Worm (Caenorhabditis elegans) whole organism, L4 larva: ENCODE results near the gene smc-4.

Experiments used
- F49E8.2 ChIP-seq: sonication (generic microtip); optimal IDR thresholded peaks from 2 replicates; lab custom pipeline; 2016; ENCODE audit warnings: missing compliant biosample characterization, mild to moderate bottlenecking, missing genetic modification characterization, borderline replicate concordance
- Y48G9A.11 ChIP-seq: fragments of 200-800 bp; sonication (Bioruptor generic); IDR thresholded peaks from 2 replicates; pipeline ENCODE4 v1.3.6; 2022; ENCODE audit warnings: missing genetic modification reagents, missing genetic modification characterization, missing compliant biosample characterization
- Y75B8A.6 ChIP-seq: fragments of 200-800 bp; sonication (Bioruptor generic); IDR thresholded peaks from 2 replicates; pipeline ENCODE4 v1.3.6; 2022; ENCODE audit warnings: missing genetic modification reagents, missing genetic modification characterization, missing compliant biosample characterization
- ZK546.5 ChIP-seq, 2 experiments: sonication (generic microtip); optimal IDR thresholded peaks; 2 replicates each; lab custom pipeline; 2017; ENCODE audit warnings: missing biosample characterization in 2 of 2, missing genetic modification characterization in 2 of 2
- aha-1 ChIP-seq: fragments of 150-350 bp; peaks from one replicate; lab custom pipeline; 2014; ENCODE audit warnings: missing biosample characterization, missing genetic modification characterization
- arid-1 ChIP-seq: fragments of 200-800 bp; sonication (Bioruptor generic); conservative IDR thresholded peaks from 2 replicates; pipeline ENCODE4 v1.3.6; 2022; ENCODE audit warnings: missing genetic modification reagents, missing genetic modification characterization, missing compliant biosample characterization
- ceh-20 ChIP-seq: fragments of 200-800 bp; sonication (Bioruptor generic); IDR thresholded peaks from 2 replicates; pipeline ENCODE4 v1.3.6; 2022; ENCODE audit warnings: missing genetic modification reagents, missing genetic modification characterization, missing compliant biosample characterization
- ceh-82 ChIP-seq: sonication (generic microtip); optimal IDR thresholded peaks from 2 replicates; lab custom pipeline; 2017; ENCODE audit warnings: missing biosample characterization, missing genetic modification characterization
- daf-16 ChIP-seq, 3 experiments: sonication (generic microtip); optimal IDR thresholded peaks; 2 replicates each; lab custom pipeline; 2016 to 2017; ENCODE audit warnings: missing genetic modification characterization in 3 of 3, missing genetic modification reagents in 3 of 3, mild to moderate bottlenecking in 2 of 3, missing compliant biosample characterization in 2 of 3, missing biosample characterization in 1 of 3, moderate library complexity in 1 of 3
- dmd-9 ChIP-seq: fragments of 200-800 bp; sonication (Bioruptor generic); IDR thresholded peaks from 2 replicates; pipeline ENCODE4 v1.3.6; 2022; ENCODE audit warnings: missing genetic modification reagents, missing genetic modification characterization, missing compliant biosample characterization
- duxl-1 ChIP-seq: sonication (generic microtip); optimal IDR thresholded peaks from 2 replicates; lab custom pipeline; 2016; ENCODE audit warnings: mild to moderate bottlenecking, missing genetic modification characterization, moderate library complexity, missing compliant biosample characterization; ENCODE audit not compliant: poor library complexity
- fos-1 ChIP-seq: fragments of 150-350 bp; optimal IDR thresholded peaks from 2 replicates; lab custom pipeline; 2014; ENCODE audit warnings: missing biosample characterization, missing genetic modification characterization
- hlh-11 ChIP-seq: fragments of 200-800 bp; sonication (Bioruptor generic); optimal IDR thresholded peaks from 2 replicates; lab custom pipeline; 2018; ENCODE audit warnings: mild to moderate bottlenecking, missing genetic modification characterization, missing compliant biosample characterization
- hmg-1.1 ChIP-seq: fragments of 200-800 bp; sonication (Bioruptor generic); IDR thresholded peaks from 2 replicates; pipeline ENCODE4 v1.3.6; 2022; ENCODE audit warnings: missing genetic modification reagents, missing genetic modification characterization, missing compliant biosample characterization
- lim-7 ChIP-seq: fragments of 200-800 bp; sonication (Bioruptor generic); IDR thresholded peaks from 2 replicates; pipeline ENCODE4 v1.3.6; 2022; ENCODE audit warnings: missing genetic modification characterization, missing compliant biosample characterization
- lin-38 ChIP-seq: fragments of 200-800 bp; sonication (Bioruptor generic); IDR thresholded peaks from 2 replicates; pipeline ENCODE4 v1.3.6; 2022; ENCODE audit warnings: missing genetic modification reagents, missing genetic modification characterization, missing compliant biosample characterization
- lin-39 ChIP-seq: fragments of 150-350 bp; optimal IDR thresholded peaks from 2 replicates; lab custom pipeline; 2014; ENCODE audit warnings: missing biosample characterization, missing genetic modification reagents, missing genetic modification characterization
- lsy-2 ChIP-seq, 2 experiments: fragments of 150-350 bp in 1 of 2; sonication (generic microtip) in 1 of 2; optimal IDR thresholded peaks; 2 replicates each; lab custom pipeline; 2014 to 2017; ENCODE audit warnings: missing biosample characterization in 2 of 2, missing genetic modification characterization in 2 of 2
- madf-5 ChIP-seq, 2 experiments: fragments of 200-800 bp; sonication (Bioruptor generic); IDR thresholded peaks; 2 replicates each; pipeline ENCODE4 v1.3.6; 2022; ENCODE audit warnings: missing compliant biosample characterization in 2 of 2, missing genetic modification characterization in 2 of 2
- mep-1 ChIP-seq: fragments of 150-350 bp; sonication (generic microtip); optimal IDR thresholded peaks from 3 replicates; lab custom pipeline; 2014; ENCODE audit warnings: missing biosample characterization, missing genetic modification characterization
- mes-2 ChIP-seq: sonication (generic microtip); optimal IDR thresholded peaks from 2 replicates; lab custom pipeline; 2016; ENCODE audit warnings: missing genotype, mild to moderate bottlenecking, missing genetic modification characterization, missing compliant biosample characterization; ENCODE audit not compliant: poor library complexity, severe bottlenecking
- mxl-3 ChIP-seq: fragments of 200-800 bp; sonication (Bioruptor generic); optimal IDR thresholded peaks from 2 replicates; lab custom pipeline; 2018; ENCODE audit warnings: mild to moderate bottlenecking, missing genetic modification characterization, missing compliant biosample characterization
- nhr-11 ChIP-seq: fragments of 150-350 bp; optimal IDR thresholded peaks from 2 replicates; lab custom pipeline; 2014; ENCODE audit warnings: missing biosample characterization, missing genetic modification characterization
- nhr-111 ChIP-seq: fragments of 200-800 bp; sonication (Bioruptor generic); optimal IDR thresholded peaks from 2 replicates; lab custom pipeline; 2018; ENCODE audit warnings: mild to moderate bottlenecking, missing genetic modification characterization, missing compliant biosample characterization
- nhr-28 ChIP-seq: fragments of 150-350 bp; optimal IDR thresholded peaks from 2 replicates; lab custom pipeline; 2014; ENCODE audit warnings: missing biosample characterization, missing genetic modification characterization
- nhr-76 ChIP-seq: fragments of 150-350 bp; optimal IDR thresholded peaks from 2 replicates; lab custom pipeline; 2014; ENCODE audit warnings: missing biosample characterization, missing genetic modification characterization
- rbr-2 ChIP-seq: sonication (generic microtip); optimal IDR thresholded peaks from 2 replicates; lab custom pipeline; 2016; ENCODE audit warnings: missing genotype, missing genetic modification characterization, missing compliant biosample characterization
- tra-1 ChIP-seq: fragments of 200-800 bp; sonication (Bioruptor generic); IDR thresholded peaks from 2 replicates; pipeline ENCODE4 v1.3.6; 2022; ENCODE audit warnings: missing genetic modification reagents, missing genetic modification characterization, missing compliant biosample characterization
- unc-62 ChIP-seq, 3 experiments: fragments of 150-350 bp in 1 of 3; sonication (generic microtip); optimal IDR thresholded peaks in 2 of 3; peaks in 1 of 3; 1 replicate in 1 of 3; 2 replicates in 2 of 3; lab custom pipeline; 2014 to 2017; ENCODE audit warnings: missing biosample characterization in 3 of 3, missing genetic modification characterization in 3 of 3, missing genetic modification reagents in 3 of 3, missing genotype in 1 of 3
- zfp-2 ChIP-seq: sonication (generic microtip); optimal IDR thresholded peaks from 2 replicates; lab custom pipeline; 2016; ENCODE audit warnings: mild to moderate bottlenecking, missing genetic modification characterization, missing compliant biosample characterization

Gene smc-4

DNA sequence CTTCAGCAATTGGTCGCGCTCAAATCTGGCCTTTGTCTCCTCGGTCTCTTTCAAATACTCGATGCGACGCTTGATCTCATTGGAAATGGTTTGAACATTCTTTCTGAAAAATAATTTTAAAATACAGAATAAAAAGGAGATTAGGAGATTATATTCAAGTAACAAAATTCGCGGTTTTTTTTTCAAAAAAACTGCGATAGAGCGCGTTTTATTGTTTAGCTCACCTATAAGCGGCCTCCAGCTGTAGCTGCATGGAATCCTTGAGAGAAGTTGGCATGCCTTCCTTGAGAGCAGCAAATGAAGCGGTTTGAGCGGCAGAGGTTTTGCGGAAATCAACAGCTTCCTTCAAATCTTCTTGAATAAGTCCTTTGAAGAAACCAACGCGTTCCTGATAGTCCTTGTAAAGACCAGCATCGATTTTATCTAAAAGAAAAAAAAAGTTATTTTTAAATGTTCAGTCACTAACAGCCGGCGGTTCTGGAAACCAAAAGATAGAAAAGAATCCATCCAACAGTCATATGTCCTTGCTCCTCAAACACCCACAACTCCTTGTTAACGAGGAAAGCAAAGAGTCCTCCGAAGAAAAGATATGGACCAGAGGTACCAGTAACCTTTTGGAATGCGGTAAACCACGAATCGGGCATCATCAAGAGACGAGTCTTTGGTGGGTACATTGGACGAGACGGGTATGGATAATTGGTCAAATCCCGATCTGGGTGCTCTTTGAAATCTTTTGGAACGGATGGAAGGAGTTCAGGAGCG is 7.6 kb downstream of the smc-4 start:
- TF ChIP-seq nhr-111 (GFP tag; lab: Kevin White, UChicago): no peak
- TF ChIP-seq tra-1 (GFP tag; lab: Robert Waterston, UW): no peak
- TF ChIP-seq duxl-1 (tag; lab: Kevin White, UChicago): no peak
- no peak for TF ChIP-seq ZK546.5 (tag; optimal IDR thresholded peaks at IDR 0.05; lab: Kevin White, UChicago)
- no peak for TF ChIP-seq mep-1 (tag; lab: Kevin White, UChicago)
- no peak for TF ChIP-seq nhr-11 (tag; lab: Kevin White, UChicago)
- TF ChIP-seq hmg-1.1 (GFP tag; lab: Robert Waterston, UW): 0 out of 2 replicates have a peak, but pooled peaks have one; percentile 14
- peak in 1 of 2 experiments; percentile 95 for TF ChIP-seq unc-62 (GFP tag; optimal IDR thresholded peaks at IDR 0.05 in 1 of 2; lab: Kevin White, UChicago)
- TF ChIP-seq unc-62 (tag; optimal IDR thresholded peaks at IDR 0.05; lab: Kevin White, UChicago): no peak

DNA sequence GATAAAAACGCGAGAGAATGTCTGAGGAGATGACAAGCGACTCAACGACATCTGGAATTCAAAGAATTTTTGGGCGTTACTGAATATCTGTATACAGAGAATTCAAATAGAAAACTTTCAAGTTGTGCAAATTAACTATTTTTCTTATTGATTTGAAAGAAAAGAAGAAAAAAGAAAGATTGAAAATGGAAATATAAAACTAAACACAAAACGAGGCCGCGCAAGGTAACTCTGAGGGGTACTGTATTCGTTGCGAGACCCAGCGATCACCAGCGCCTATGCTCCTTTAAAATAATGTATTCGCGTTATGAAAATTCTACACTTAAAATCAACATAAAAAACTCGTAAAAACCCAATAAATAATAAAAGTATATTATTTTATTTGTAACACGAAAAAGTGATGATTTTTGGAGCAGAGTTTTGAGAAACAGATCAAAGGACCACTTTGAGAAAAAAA is 8.5 kb downstream of the smc-4 start, which contains the start of gene asb-1:
asb-1 (minus strand) TSS at position 51 of the 457 bp plus-strand sequence.
- peak; percentile 6 for TF ChIP-seq F49E8.2 (tag; lab: Kevin White, UChicago)
- peak; percentile 28 for TF ChIP-seq mes-2 (tag; lab: Kevin White, UChicago)
- no peak for TF ChIP-seq Y75B8A.6 (GFP tag; lab: Robert Waterston, UW)
- 0 out of 2 replicates have a peak, but pooled peaks have one; percentile 51 for TF ChIP-seq Y48G9A.11 (GFP tag; lab: Robert Waterston, UW)
- peak; percentile 33; the same call in 1 of the 2 replicates for TF ChIP-seq lin-38 (GFP tag; lab: Robert Waterston, UW)

DNA sequence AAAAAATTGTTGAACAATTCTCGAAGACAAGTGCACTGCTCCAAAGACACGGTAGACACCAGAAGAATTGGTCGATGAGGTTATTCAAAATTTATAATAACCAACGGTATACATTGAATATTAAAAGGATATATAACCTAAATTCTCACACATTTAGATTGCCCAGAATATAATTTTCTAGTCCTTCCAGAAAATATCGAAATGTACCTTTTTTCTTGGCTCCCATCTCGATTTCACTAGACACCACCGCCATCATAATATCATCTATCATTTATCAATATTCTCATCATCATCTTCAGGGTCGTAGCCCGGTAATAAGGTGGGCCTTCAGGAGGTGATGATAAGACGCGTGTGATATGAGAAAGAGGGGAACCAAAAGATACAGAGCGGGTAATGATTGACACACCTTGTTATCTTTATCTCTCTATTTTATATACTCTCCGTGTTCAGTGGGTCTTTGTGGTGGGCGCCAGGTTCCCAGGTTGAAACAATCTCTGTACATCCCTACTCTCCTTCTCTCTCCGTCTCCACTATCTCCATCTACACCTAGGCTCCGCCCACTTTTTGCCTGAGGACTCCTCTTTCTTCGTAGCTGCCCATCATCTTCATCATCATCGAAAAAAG is 12.9 kb downstream of the smc-4 start, which contains the start of gene mab-21:
mab-21 (plus strand) TSS at position 615 of the 624 bp plus-strand sequence.
- TF ChIP-seq mxl-3 (GFP tag; lab: Kevin White, UChicago) (peak; percentile 32), nhr-28 (tag; lab: Kevin White, UChicago) (peak; percentile 57), madf-5 (GFP tag; IDR thresholded peaks at IDR 0.05; lab: Robert Waterston, UW) (no peak), fos-1 (tag; lab: Kevin White, UChicago) (no peak), unc-62 (GFP tag; optimal IDR thresholded peaks at IDR 0.05 in 1 of 2; lab: Kevin White, UChicago) (peak in 1 of 2 experiments; percentile 92), unc-62 (tag; optimal IDR thresholded peaks at IDR 0.05; lab: Kevin White, UChicago) (no peak), lsy-2 (tag; optimal IDR thresholded peaks at IDR 0.05; lab: Kevin White, UChicago) (peak in 1 of 2 experiments; percentile 13), dmd-9 (GFP tag; lab: Robert Waterston, UW) (no peak), daf-16 (GFP tag; optimal IDR thresholded peaks at IDR 0.05; lab: Kevin White, UChicago) (peak in 1 of 2 experiments; percentile 9), daf-16 (tag; optimal IDR thresholded peaks at IDR 0.05; lab: Kevin White, UChicago) (no peak), hlh-11 (tag; lab: Kevin White, UChicago) (peak; percentile 44), ceh-20 (GFP tag; lab: Robert Waterston, UW) (no peak), aha-1 (tag; lab: Kevin White, UChicago) (peak; percentile 73), nhr-76 (no peak), nhr-11 (tag; lab: Kevin White, UChicago) (peak; percentile 5)

DNA sequence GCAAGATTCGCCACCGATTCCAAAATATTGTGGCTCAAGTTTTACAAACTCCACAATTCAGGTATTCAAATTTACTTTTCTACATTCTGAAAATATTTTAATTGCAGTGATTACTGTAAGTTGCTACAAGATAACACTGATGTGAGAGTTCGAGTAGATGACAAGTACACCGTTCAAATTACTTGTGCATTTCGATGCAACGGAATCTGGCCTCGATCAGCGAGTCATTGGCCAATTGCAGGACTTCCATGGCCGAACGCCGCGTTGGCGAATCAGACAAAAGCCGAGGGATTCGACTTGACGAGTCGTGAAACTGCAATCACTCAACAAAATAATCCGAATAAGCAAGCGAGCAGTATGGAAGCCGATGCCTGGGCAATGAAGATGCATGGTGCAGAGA is 14.0 kb downstream of the smc-4 start:
- TF ChIP-seq Y48G9A.11 (GFP tag; lab: Robert Waterston, UW): no peak
- TF ChIP-seq arid-1: no peak
- no peak for TF ChIP-seq zfp-2 (tag; lab: Kevin White, UChicago)
- TF ChIP-seq rbr-2 (tag; lab: Kevin White, UChicago): no peak
- TF ChIP-seq unc-62 (GFP tag; optimal IDR thresholded peaks at IDR 0.05 in 1 of 2; lab: Kevin White, UChicago): peak in 1 of 2 experiments; percentile 95
- TF ChIP-seq unc-62 (tag; optimal IDR thresholded peaks at IDR 0.05; lab: Kevin White, UChicago): no peak
- TF ChIP-seq lim-7 (GFP tag; lab: Robert Waterston, UW): no peak
- TF ChIP-seq aha-1 (tag; lab: Kevin White, UChicago): peak; percentile 74
- no peak for TF ChIP-seq ceh-82 (tag; lab: Kevin White, UChicago)
- TF ChIP-seq lsy-2 (tag; optimal IDR thresholded peaks at IDR 0.05; lab: Kevin White, UChicago): no peak
- TF ChIP-seq lin-39 (tag; lab: Kevin White, UChicago): no peak
